Fruit fly (Drosophila melanogaster) whole organism, embryonic: ENCODE results near the gene Atx2.

Experiments
- C15 ChIP-seq: fragments of 200-800 bp; sonication (Bioruptor generic); IDR thresholded peaks from 3 replicates; pipeline ENCODE4 v1.3.6; 2022; ENCODE audit warnings: missing biosample characterization, missing genetic modification characterization
- CG10462 ChIP-seq: fragments of 200-800 bp; sonication (Bioruptor generic); optimal IDR thresholded peaks from 2 replicates; lab custom pipeline; 2016; ENCODE audit warnings: missing biosample characterization, missing genetic modification characterization
- CG11247 ChIP-seq: fragments of 200-800 bp; sonication (Bioruptor generic); IDR thresholded peaks from 2 replicates; pipeline ENCODE4 v1.3.6; 2022; ENCODE audit warnings: missing biosample characterization, missing genetic modification characterization
- CG12104 ChIP-seq: fragments of 200-800 bp; sonication (Bioruptor generic); optimal IDR thresholded peaks from 3 replicates; lab custom pipeline; 2016; ENCODE audit warnings: missing biosample characterization, missing genetic modification characterization
- CG12299 ChIP-seq: fragments of 200-800 bp; sonication (Bioruptor generic); optimal IDR thresholded peaks from 2 replicates; lab custom pipeline; 2018; ENCODE audit warnings: missing biosample characterization, mild to moderate bottlenecking, missing genetic modification characterization
- CG13123 ChIP-seq: fragments of 200-800 bp; sonication (Bioruptor generic); optimal IDR thresholded peaks from 2 replicates; lab custom pipeline; 2016; ENCODE audit warnings: missing biosample characterization, missing genetic modification characterization
- CG15514 ChIP-seq: fragments of 200-800 bp; sonication (Bioruptor generic); optimal IDR thresholded peaks from 3 replicates; lab custom pipeline; 2017; ENCODE audit warnings: missing biosample characterization, missing genetic modification characterization, mild to moderate bottlenecking, moderate library complexity, missing genetic modification reagents
- CG2889 ChIP-seq: fragments of 200-800 bp; sonication (Bioruptor generic); IDR thresholded peaks from 3 replicates; pipeline ENCODE4 v1.3.6; 2022; ENCODE audit warnings: missing biosample characterization, missing genetic modification characterization
- CG3163 ChIP-seq: fragments of 200-800 bp; sonication (Bioruptor generic); optimal IDR thresholded peaks from 3 replicates; lab custom pipeline; 2016; ENCODE audit warnings: missing biosample characterization, missing genetic modification characterization
- CG34224 ChIP-seq: fragments of 200-800 bp; sonication (Bioruptor generic); IDR thresholded peaks from 3 replicates; pipeline ENCODE4 v1.3.6; 2022; ENCODE audit warnings: missing biosample characterization, missing genetic modification characterization; ENCODE audit not compliant: partially characterized antibody
- CG34376 ChIP-seq: fragments of 200-800 bp; sonication (Bioruptor generic); optimal IDR thresholded peaks from 2 replicates; lab custom pipeline; 2018; ENCODE audit warnings: missing biosample characterization, mild to moderate bottlenecking, missing genetic modification characterization
- CG4854 ChIP-seq: fragments of 200-800 bp; sonication (Bioruptor generic); optimal IDR thresholded peaks from 2 replicates; lab custom pipeline; 2016; ENCODE audit warnings: missing biosample characterization, missing genetic modification characterization, inconsistent platforms
- CG7357 ChIP-seq: fragments of 200-800 bp; sonication (Bioruptor generic); IDR thresholded peaks from 3 replicates; pipeline ENCODE4 v1.3.6; 2022; ENCODE audit warnings: missing biosample characterization, missing genetic modification characterization
- CG7372 ChIP-seq: fragments of 200-800 bp; sonication (Bioruptor generic); IDR thresholded peaks from 2 replicates; pipeline ENCODE4 v1.3.6; 2022; ENCODE audit warnings: missing biosample characterization, missing genetic modification characterization
- CG7839 ChIP-seq: fragments of 200-800 bp; sonication (Bioruptor generic); optimal IDR thresholded peaks from 3 replicates; lab custom pipeline; 2018; ENCODE audit warnings: missing biosample characterization, mild to moderate bottlenecking, missing genetic modification characterization, moderate library complexity
- CG7963 ChIP-seq: fragments of 200-800 bp; sonication (Bioruptor generic); IDR thresholded peaks from 3 replicates; pipeline ENCODE4 v1.3.6; 2022; ENCODE audit warnings: missing biosample characterization, missing genetic modification characterization; ENCODE audit not compliant: partially characterized antibody
- CG8944 ChIP-seq: fragments of 200-800 bp; sonication (Bioruptor generic); optimal IDR thresholded peaks from 3 replicates; lab custom pipeline; 2016; ENCODE audit warnings: missing biosample characterization, missing genetic modification characterization
- CG9437 ChIP-seq: fragments of 200-800 bp; sonication (Bioruptor generic); optimal IDR thresholded peaks from 2 replicates; lab custom pipeline; 2018; ENCODE audit warnings: missing biosample characterization, mild to moderate bottlenecking, missing genetic modification characterization
- CG9609 ChIP-seq: fragments of 200-800 bp; sonication (Bioruptor generic); optimal IDR thresholded peaks from 3 replicates; lab custom pipeline; 2016; ENCODE audit warnings: missing biosample characterization, missing genetic modification characterization
- CG9797 ChIP-seq: fragments of 200-800 bp; sonication (Bioruptor generic); optimal IDR thresholded peaks from 3 replicates; lab custom pipeline; 2018; ENCODE audit warnings: missing biosample characterization, mild to moderate bottlenecking, missing genetic modification characterization
- CG9817 ChIP-seq: fragments of 200-800 bp; sonication (Bioruptor generic); optimal IDR thresholded peaks from 2 replicates; lab custom pipeline; 2018; ENCODE audit warnings: missing biosample characterization, mild to moderate bottlenecking, missing genetic modification characterization, moderate library complexity
- CG9932 ChIP-seq: fragments of 200-800 bp; sonication (Bioruptor generic); IDR thresholded peaks from 2 replicates; pipeline ENCODE4 v1.3.6; 2022; ENCODE audit warnings: missing biosample characterization, missing genetic modification characterization
- D19A ChIP-seq: fragments of 200-800 bp; optimal IDR thresholded peaks from 3 replicates; lab custom pipeline; 2019; ENCODE audit warnings: missing biosample characterization, mild to moderate bottlenecking, missing genetic modification characterization, moderate library complexity
- Eip74EF ChIP-seq, 2 experiments: fragments of 200-800 bp in 1 of 2; fragments of >200 bp in 1 of 2; sonication (Bioruptor generic) in 1 of 2; optimal IDR thresholded peaks; 2 replicates each; lab custom pipeline; 2017 to 2019; ENCODE audit warnings: missing biosample characterization in 2 of 2, missing genetic modification characterization in 2 of 2, mild to moderate bottlenecking in 1 of 2, moderate library complexity in 1 of 2
- Ets97D ChIP-seq: fragments of 200-800 bp; sonication (Bioruptor generic); optimal IDR thresholded peaks from 3 replicates; lab custom pipeline; 2016; ENCODE audit warnings: missing biosample characterization, missing genetic modification characterization
- Gug ChIP-seq: fragments of 200-800 bp; sonication (Bioruptor generic); IDR thresholded peaks from 4 replicates; pipeline ENCODE4 v1.3.6; 2022; ENCODE audit warnings: missing biosample characterization, missing genetic modification characterization
- Hey ChIP-seq: fragments of 200-800 bp; sonication (Bioruptor generic); optimal IDR thresholded peaks from 3 replicates; lab custom pipeline; 2018; ENCODE audit warnings: missing biosample characterization, mild to moderate bottlenecking, missing genetic modification characterization
- HmgD ChIP-seq: fragments of 200-800 bp; sonication (Bioruptor generic); optimal IDR thresholded peaks from 3 replicates; lab custom pipeline; 2016; ENCODE audit warnings: missing biosample characterization, missing genetic modification characterization
- Kr ChIP-seq: fragments of 200-800 bp; sonication (Bioruptor generic); optimal IDR thresholded peaks from 2 replicates; lab custom pipeline; 2017; ENCODE audit warnings: missing biosample characterization, mild to moderate bottlenecking, missing genetic modification characterization
- Myb ChIP-seq: fragments of 200-800 bp; sonication (Bioruptor generic); optimal IDR thresholded peaks from 2 replicates; lab custom pipeline; 2016; ENCODE audit warnings: missing biosample characterization, missing genetic modification characterization
- Nf-YB ChIP-seq: fragments of 200-800 bp; sonication (Bioruptor generic); optimal IDR thresholded peaks from 3 replicates; lab custom pipeline; 2019; ENCODE audit warnings: missing biosample characterization, mild to moderate bottlenecking, missing genetic modification characterization, moderate library complexity
- Spps ChIP-seq: fragments of 200-800 bp; sonication (Bioruptor generic); optimal IDR thresholded peaks from 2 replicates; lab custom pipeline; 2018; ENCODE audit warnings: missing biosample characterization, mild to moderate bottlenecking, missing genetic modification characterization
- bab2 ChIP-seq: fragments of 200-800 bp; sonication (Bioruptor generic); optimal IDR thresholded peaks from 2 replicates; lab custom pipeline; 2016; ENCODE audit warnings: missing biosample characterization, missing genetic modification characterization
- br ChIP-seq: fragments of >200 bp; optimal IDR thresholded peaks from 2 replicates; lab custom pipeline; 2017
- dysf ChIP-seq: fragments of 200-800 bp; sonication (Bioruptor generic); IDR thresholded peaks from 3 replicates; pipeline ENCODE4 v1.3.6; 2022; ENCODE audit warnings: missing biosample characterization, missing genetic modification characterization
- eve ChIP-seq, 2 experiments: fragments of >200 bp; optimal IDR thresholded peaks; 2 replicates each; lab custom pipeline; 2017; ENCODE audit warnings: missing biosample characterization in 2 of 2, missing genetic modification characterization in 2 of 2
- gsb ChIP-seq: fragments of 200-800 bp; sonication (Bioruptor generic); IDR thresholded peaks from 2 replicates; pipeline ENCODE4 v1.3.6; 2022; ENCODE audit warnings: missing biosample characterization, missing genetic modification characterization
- h ChIP-seq: fragments of >200 bp; optimal IDR thresholded peaks from 2 replicates; lab custom pipeline; 2017
- lmd ChIP-seq: fragments of 200-800 bp; sonication (Bioruptor generic); IDR thresholded peaks from 2 replicates; pipeline ENCODE4 v1.3.6; 2022; ENCODE audit warnings: missing biosample characterization, missing genetic modification characterization
- lov ChIP-seq, 2 experiments: fragments of 200-800 bp in 1 of 2; fragments of >200 bp in 1 of 2; sonication (Bioruptor generic) in 1 of 2; IDR thresholded peaks in 1 of 2; optimal IDR thresholded peaks in 1 of 2; 2 replicates in 1 of 2; 3 replicates in 1 of 2; pipeline versions ENCODE4 v1.3.6 to Lab custom; 2017 to 2022; ENCODE audit warnings: missing biosample characterization in 1 of 2, missing genetic modification characterization in 1 of 2
- mirr ChIP-seq: fragments of 200-800 bp; sonication (Bioruptor generic); optimal IDR thresholded peaks from 3 replicates; lab custom pipeline; 2018; ENCODE audit warnings: missing biosample characterization, mild to moderate bottlenecking, missing genetic modification characterization
- oc ChIP-seq: fragments of 200-800 bp; sonication (Bioruptor generic); optimal IDR thresholded peaks from 2 replicates; lab custom pipeline; 2018; ENCODE audit warnings: missing biosample characterization, mild to moderate bottlenecking, missing genetic modification characterization, moderate library complexity
- pb ChIP-seq: fragments of 200-800 bp; sonication (Bioruptor generic); optimal IDR thresholded peaks from 3 replicates; lab custom pipeline; 2016; ENCODE audit warnings: missing biosample characterization, missing genetic modification characterization
- pfk ChIP-seq: fragments of 200-800 bp; sonication (Bioruptor generic); optimal IDR thresholded peaks from 2 replicates; lab custom pipeline; 2018; ENCODE audit warnings: missing biosample characterization, mild to moderate bottlenecking, missing genetic modification characterization, moderate library complexity
- run ChIP-seq: fragments of 200-800 bp; sonication (Bioruptor generic); optimal IDR thresholded peaks from 3 replicates; lab custom pipeline; 2018; ENCODE audit warnings: missing biosample characterization, mild to moderate bottlenecking, missing genetic modification characterization
- sens-2 ChIP-seq: fragments of 200-800 bp; sonication (Bioruptor generic); IDR thresholded peaks from 2 replicates; pipeline ENCODE4 v1.3.6; 2022; ENCODE audit warnings: missing biosample characterization, missing genetic modification characterization
- shn ChIP-seq: fragments of 200-800 bp; sonication (Bioruptor generic); optimal IDR thresholded peaks from 3 replicates; lab custom pipeline; 2016; ENCODE audit warnings: missing biosample characterization, missing genetic modification characterization
- slou ChIP-seq: fragments of 200-800 bp; sonication (Bioruptor generic); optimal IDR thresholded peaks from 3 replicates; lab custom pipeline; 2016; ENCODE audit warnings: missing biosample characterization, missing genetic modification characterization
- ssp ChIP-seq: fragments of 200-800 bp; sonication (Bioruptor generic); IDR thresholded peaks from 2 replicates; pipeline ENCODE4 v1.3.6; 2022; ENCODE audit warnings: missing biosample characterization, missing genetic modification characterization
- tin ChIP-seq: fragments of 200-800 bp; sonication (Bioruptor generic); optimal IDR thresholded peaks from 3 replicates; lab custom pipeline; 2016; ENCODE audit warnings: missing biosample characterization, missing genetic modification characterization
- tna ChIP-seq: fragments of 200-800 bp; sonication (Bioruptor generic); IDR thresholded peaks from 2 replicates; pipeline ENCODE4 v1.3.6; 2022; ENCODE audit warnings: missing biosample characterization, missing genetic modification characterization; ENCODE audit not compliant: partially characterized antibody

Atx2 gene

dm6 chr3R:15408131-15408731 lies at the start of gene Atx2 (continued):
- peak; percentile 95 for TF ChIP-seq tna (GFP tag; lab: Robert Waterston, UW)
- no peak for TF ChIP-seq pfk (GFP tag; lab: Kevin White, UChicago)
- peak; percentile 82 for TF ChIP-seq CG9932
- TF ChIP-seq CG7963 (GFP tag; lab: Robert Waterston, UW): peak; percentile 90
- peak; percentile 17 for TF ChIP-seq CG7839 (tag; lab: Kevin White, UChicago)
- no peak for TF ChIP-seq oc (tag; lab: Kevin White, UChicago)
- no peak for TF ChIP-seq C15 (GFP tag; lab: Robert Waterston, UW)
- no peak for TF ChIP-seq CG13123 (GFP tag; lab: Kevin White, UChicago)
- TF ChIP-seq Eip74EF (GFP tag; optimal IDR thresholded peaks at IDR 0.05; lab: Kevin White, UChicago): no peak
- TF ChIP-seq Gug: peak; percentile 30; the same call in 1 of the 4 replicates
- peak; percentile 25 for TF ChIP-seq tin (GFP tag; lab: Kevin White, UChicago)
- peak; percentile 54 for TF ChIP-seq pb
- no peak for TF ChIP-seq CG7372
- peak; percentile 51 for TF ChIP-seq CG9797 (GFP tag; lab: Kevin White, UChicago)
- no peak for TF ChIP-seq h (lab: Kevin White, UChicago)
- TF ChIP-seq Myb (GFP tag; lab: Kevin White, UChicago): peak; percentile 40
- no peak for TF ChIP-seq br (lab: Kevin White, UChicago)
- TF ChIP-seq HmgD (GFP tag; lab: Kevin White, UChicago): peak; percentile 70
- no peak for TF ChIP-seq Spps (tag; lab: Kevin White, UChicago)
- no peak for TF ChIP-seq run
- TF ChIP-seq CG8944 (GFP tag; lab: Kevin White, UChicago): peak; percentile 7
- TF ChIP-seq CG34224 (GFP tag; lab: Robert Waterston, UW): peak; percentile 93
- peak; percentile 27 for TF ChIP-seq CG9437 (GFP tag; lab: Kevin White, UChicago)
- TF ChIP-seq D19A: no peak
- no peak for TF ChIP-seq CG12299 (tag; lab: Kevin White, UChicago)
- no peak for TF ChIP-seq CG34376
- peak; percentile 22 for TF ChIP-seq mirr (GFP tag; lab: Kevin White, UChicago)
- peak; percentile 24 for TF ChIP-seq bab2
- TF ChIP-seq dysf (GFP tag; lab: Robert Waterston, UW): peak; percentile 47; the same call in 1 of the 3 replicates
- TF ChIP-seq CG2889: no peak
- TF ChIP-seq lov (optimal IDR thresholded peaks at IDR 0.05; lab: Kevin White, UChicago): no peak
- TF ChIP-seq lov (GFP tag; IDR thresholded peaks at IDR 0.05; lab: Robert Waterston, UW): peak; percentile 71; the same call in 1 of the 3 replicates
- peak; percentile 24 for TF ChIP-seq CG4854
- TF ChIP-seq slou (GFP tag; lab: Kevin White, UChicago): no peak
- TF ChIP-seq Nf-YB (GFP tag; lab: Kevin White, UChicago): peak; percentile 22
- TF ChIP-seq CG12104 (GFP tag; lab: Kevin White, UChicago): no peak
- TF ChIP-seq CG3163: peak; percentile 58
- no peak for TF ChIP-seq CG7357
- no peak for TF ChIP-seq Kr (GFP tag; lab: Kevin White, UChicago)
- TF ChIP-seq Ets97D (GFP tag; lab: Kevin White, UChicago): peak; percentile 75
- TF ChIP-seq CG15514: peak; percentile 46
- TF ChIP-seq sens-2 (GFP tag; lab: Robert Waterston, UW): no peak
- TF ChIP-seq CG9817 (tag; lab: Kevin White, UChicago): peak; percentile 28
- TF ChIP-seq shn (GFP tag; lab: Kevin White, UChicago): peak; percentile 23
- peak; percentile 53 for TF ChIP-seq CG9609 (GFP tag; lab: Kevin White, UChicago)
- TF ChIP-seq lmd (GFP tag; lab: Robert Waterston, UW): no peak; the same call in 1 of the 2 replicates
- no peak for TF ChIP-seq CG10462
- TF ChIP-seq Hey: no peak
- TF ChIP-seq ssp (GFP tag; lab: Robert Waterston, UW): peak; percentile 47; the same call in 1 of the 2 replicates
- 0 out of 2 replicates have a peak, but pooled peaks have one; percentile 14 for TF ChIP-seq CG11247 (GFP tag; lab: Robert Waterston, UW)
- no peak for TF ChIP-seq gsb (GFP tag; lab: Robert Waterston, UW)
- no peak for TF ChIP-seq eve (GFP tag; optimal IDR thresholded peaks at IDR 0.05; lab: Kevin White, UChicago)
